Worm (Caenorhabditis elegans) whole organism, L4 larva: ENCODE data around the gene pmp-3.

Source experiments
- F44E2.7 ChIP-seq: fragments of 200-800 bp; sonication (Bioruptor generic); IDR thresholded peaks from 2 replicates; pipeline ENCODE4 v2.1.2; 2022; ENCODE audit warnings: missing genetic modification characterization, missing compliant biosample characterization
- R02D3.7 ChIP-seq: fragments of 150-350 bp; sonication (generic microtip); optimal IDR thresholded peaks from 3 replicates; lab custom pipeline; 2014; ENCODE audit warnings: missing biosample characterization, missing genetic modification characterization
- T20F7.1 ChIP-seq: fragments of 200-800 bp; sonication (Bioruptor generic); optimal IDR thresholded peaks from 2 replicates; lab custom pipeline; 2018; ENCODE audit warnings: mild to moderate bottlenecking, missing genetic modification characterization, missing compliant biosample characterization
- ZK337.2 ChIP-seq: fragments of 200-800 bp; sonication (Bioruptor generic); IDR thresholded peaks from 2 replicates; pipeline ENCODE4 v1.3.6; 2022; ENCODE audit warnings: missing genetic modification reagents, missing genetic modification characterization, missing compliant biosample characterization
- aha-1 ChIP-seq: fragments of 150-350 bp; peaks from one replicate; lab custom pipeline; 2014; ENCODE audit warnings: missing biosample characterization, missing genetic modification characterization
- aly-2 ChIP-seq: sonication (generic microtip); optimal IDR thresholded peaks from 2 replicates; lab custom pipeline; 2018; ENCODE audit warnings: missing biosample characterization, missing genetic modification characterization
- attf-4 ChIP-seq: sonication (generic microtip); optimal IDR thresholded peaks from 3 replicates; lab custom pipeline; 2017; ENCODE audit warnings: missing biosample characterization, missing genetic modification characterization
- cey-2 ChIP-seq: sonication (generic microtip); optimal IDR thresholded peaks from 3 replicates; lab custom pipeline; 2017; ENCODE audit warnings: missing genetic modification characterization, mild to moderate bottlenecking, missing compliant biosample characterization, antibody characterized with exemption, borderline replicate concordance; ENCODE audit not compliant: insufficient read depth
- daf-12 ChIP-seq: fragments of 150-350 bp; optimal IDR thresholded peaks from 2 replicates; lab custom pipeline; 2014; ENCODE audit warnings: missing biosample characterization, missing genetic modification reagents, missing genetic modification characterization
- dpl-1 ChIP-seq: fragments of 150-350 bp; optimal IDR thresholded peaks from 2 replicates; lab custom pipeline; 2014; ENCODE audit warnings: missing biosample characterization, missing genetic modification reagents, missing genetic modification characterization
- duxl-1 ChIP-seq: sonication (generic microtip); optimal IDR thresholded peaks from 2 replicates; lab custom pipeline; 2016; ENCODE audit warnings: mild to moderate bottlenecking, missing genetic modification characterization, moderate library complexity, missing compliant biosample characterization; ENCODE audit not compliant: poor library complexity
- dve-1 ChIP-seq: sonication (generic microtip); optimal IDR thresholded peaks from 2 replicates; lab custom pipeline; 2017; ENCODE audit warnings: antibody characterized with exemption, mild to moderate bottlenecking, missing genetic modification characterization, missing compliant biosample characterization; ENCODE audit not compliant: insufficient read depth
- hlh-30 ChIP-seq: sonication (generic microtip); optimal IDR thresholded peaks from 2 replicates; lab custom pipeline; 2017; ENCODE audit warnings: antibody characterized with exemption, mild to moderate bottlenecking, missing genetic modification characterization, missing compliant biosample characterization; ENCODE audit not compliant: insufficient read depth
- jun-1 ChIP-seq: fragments of 150-350 bp; optimal IDR thresholded peaks from 2 replicates; lab custom pipeline; 2014; ENCODE audit warnings: missing biosample characterization, missing genetic modification reagents, missing genetic modification characterization
- lin-15B ChIP-seq: fragments of 150-350 bp; sonication (generic microtip); optimal IDR thresholded peaks from 3 replicates; lab custom pipeline; 2014; ENCODE audit warnings: missing biosample characterization, missing genetic modification characterization
- lin-38 ChIP-seq: fragments of 200-800 bp; sonication (Bioruptor generic); IDR thresholded peaks from 2 replicates; pipeline ENCODE4 v1.3.6; 2022; ENCODE audit warnings: missing genetic modification reagents, missing genetic modification characterization, missing compliant biosample characterization
- lin-39 ChIP-seq: fragments of 150-350 bp; optimal IDR thresholded peaks from 2 replicates; lab custom pipeline; 2014; ENCODE audit warnings: missing biosample characterization, missing genetic modification reagents, missing genetic modification characterization
- lir-3 ChIP-seq: sonication (generic microtip); optimal IDR thresholded peaks from 2 replicates; lab custom pipeline; 2016; ENCODE audit warnings: mild to moderate bottlenecking, missing genetic modification characterization, missing compliant biosample characterization
- lsy-2 ChIP-seq, 2 experiments: fragments of 150-350 bp in 1 of 2; sonication (generic microtip) in 1 of 2; optimal IDR thresholded peaks; 2 replicates each; lab custom pipeline; 2014 to 2017; ENCODE audit warnings: missing biosample characterization in 2 of 2, missing genetic modification characterization in 2 of 2
- mdl-1 ChIP-seq, 2 experiments: fragments of 150-350 bp in 1 of 2; sonication (generic microtip) in 1 of 2; optimal IDR thresholded peaks; 2 replicates each; lab custom pipeline; 2014 to 2017; ENCODE audit warnings: missing biosample characterization in 2 of 2, missing genetic modification characterization in 2 of 2
- mep-1 ChIP-seq: fragments of 150-350 bp; sonication (generic microtip); optimal IDR thresholded peaks from 3 replicates; lab custom pipeline; 2014; ENCODE audit warnings: missing biosample characterization, missing genetic modification characterization
- mes-2 ChIP-seq: sonication (generic microtip); optimal IDR thresholded peaks from 2 replicates; lab custom pipeline; 2016; ENCODE audit warnings: missing genotype, mild to moderate bottlenecking, missing genetic modification characterization, missing compliant biosample characterization; ENCODE audit not compliant: poor library complexity, severe bottlenecking
- nhr-25 ChIP-seq: sonication (generic microtip); optimal IDR thresholded peaks from 2 replicates; lab custom pipeline; 2017; ENCODE audit warnings: missing genetic modification characterization, mild to moderate bottlenecking, missing compliant biosample characterization, antibody characterized with exemption, moderate library complexity, borderline replicate concordance; ENCODE audit not compliant: insufficient read depth
- nhr-48 ChIP-seq: sonication (generic microtip); optimal IDR thresholded peaks from 2 replicates; lab custom pipeline; 2016; ENCODE audit warnings: mild to moderate bottlenecking, missing genetic modification characterization, missing compliant biosample characterization
- nhr-6 ChIP-seq: fragments of 150-350 bp; optimal IDR thresholded peaks from 2 replicates; lab custom pipeline; 2014; ENCODE audit warnings: missing biosample characterization, missing genetic modification characterization
- nhr-77 ChIP-seq: fragments of 150-350 bp; optimal IDR thresholded peaks from 2 replicates; lab custom pipeline; 2014; ENCODE audit warnings: missing biosample characterization, missing genetic modification characterization
- pqm-1 ChIP-seq: sonication (generic microtip); optimal IDR thresholded peaks from 2 replicates; lab custom pipeline; 2017; ENCODE audit warnings: missing biosample characterization, missing genetic modification characterization
- rbr-2 ChIP-seq: sonication (generic microtip); optimal IDR thresholded peaks from 2 replicates; lab custom pipeline; 2016; ENCODE audit warnings: missing genotype, missing genetic modification characterization, missing compliant biosample characterization
- snpc-4 ChIP-seq: fragments of 150-350 bp; optimal IDR thresholded peaks from 2 replicates; lab custom pipeline; 2014; ENCODE audit warnings: missing biosample characterization, missing genetic modification characterization
- tag-97 ChIP-seq: fragments of 200-800 bp; sonication (Bioruptor generic); IDR thresholded peaks from 2 replicates; pipeline ENCODE4 v1.3.6; 2022; ENCODE audit warnings: missing genetic modification characterization, missing compliant biosample characterization
- tra-1 ChIP-seq: fragments of 200-800 bp; sonication (Bioruptor generic); IDR thresholded peaks from 2 replicates; pipeline ENCODE4 v1.3.6; 2022; ENCODE audit warnings: missing genetic modification reagents, missing genetic modification characterization, missing compliant biosample characterization
- unc-62 ChIP-seq, 3 experiments: fragments of 150-350 bp in 1 of 3; sonication (generic microtip); optimal IDR thresholded peaks in 2 of 3; peaks in 1 of 3; 1 replicate in 1 of 3; 2 replicates in 2 of 3; lab custom pipeline; 2014 to 2017; ENCODE audit warnings: missing biosample characterization in 3 of 3, missing genetic modification characterization in 3 of 3, missing genetic modification reagents in 3 of 3, missing genotype in 1 of 3
- zag-1 ChIP-seq: fragments of 150-350 bp; optimal IDR thresholded peaks from 2 replicates; lab custom pipeline; 2014; ENCODE audit warnings: missing biosample characterization, missing genetic modification characterization
- zfp-2 ChIP-seq: sonication (generic microtip); optimal IDR thresholded peaks from 2 replicates; lab custom pipeline; 2016; ENCODE audit warnings: mild to moderate bottlenecking, missing genetic modification characterization, missing compliant biosample characterization
- zfp-3 ChIP-seq: fragments of 200-800 bp; sonication (Bioruptor generic); conservative IDR thresholded peaks from 2 replicates; pipeline ENCODE4 v1.3.6; 2022; ENCODE audit warnings: missing genetic modification reagents, missing genetic modification characterization, missing compliant biosample characterization
- zip-11 ChIP-seq: fragments of 200-800 bp; sonication (Bioruptor generic); IDR thresholded peaks from 2 replicates; pipeline ENCODE4 v1.3.6; 2022; ENCODE audit warnings: missing genetic modification characterization, missing compliant biosample characterization
- ztf-11 ChIP-seq: fragments of 150-350 bp; optimal IDR thresholded peaks from 2 replicates; lab custom pipeline; 2014; ENCODE audit warnings: missing biosample characterization, missing genetic modification characterization
- ztf-7 ChIP-seq: fragments of 150-350 bp; optimal IDR thresholded peaks from 2 replicates; lab custom pipeline; 2014; ENCODE audit warnings: missing biosample characterization, missing genetic modification characterization

pmp-3 gene

ce11 chrV:14603755-14604154 is 42.8 kb upstream of the pmp-3 start:
- TF ChIP-seq T20F7.1 (GFP tag; lab: Kevin White, UChicago), result no peak

ce11 chrV:14609643-14610042 is 36.9 kb upstream of the pmp-3 start, which contains the start of gene R11H6.4:
Gene R11H6.4 (plus strand): TSS chrV:14609943.
- TF ChIP-seq T20F7.1 (GFP tag; lab: Kevin White, UChicago) (no peak), R02D3.7 (tag; lab: Kevin White, UChicago) (no peak), ZK337.2 (no peak), aly-2 (tag; lab: Kevin White, UChicago) (no peak), hlh-30 (tag; lab: Kevin White, UChicago) (no peak)

- TF ChIP-seq nhr-77 (tag; lab: Kevin White, UChicago) (no peak), aha-1 (tag; lab: Kevin White, UChicago) (peak; percentile 57), nhr-48 (tag; lab: Kevin White, UChicago) (no peak)
Observed at ce11 chrV:14610781-14611180, 35.8 kb upstream of the pmp-3 start.

ce11 chrV:14612168-14612567 is 34.4 kb upstream of the pmp-3 start, which contains the start of the genes R11H6.5 and ccnk-1:
Gene R11H6.5 (minus strand): TSS chrV:14612222.
Gene ccnk-1 (plus strand): TSS chrV:14612548.
- TF ChIP-seq dpl-1 (peak; percentile 49), lsy-2 (tag; optimal IDR thresholded peaks at IDR 0.05; lab: Kevin White, UChicago) (peak; percentile 90 to 99), aha-1 (tag; lab: Kevin White, UChicago) (no peak), zip-11 (GFP tag; lab: Robert Waterston, UW) (no peak), tag-97 (no peak), mep-1 (tag; lab: Kevin White, UChicago) (peak; percentile 42), ztf-7 (tag; lab: Kevin White, UChicago) (no peak), lin-38 (GFP tag; lab: Robert Waterston, UW) (peak; percentile 9; the same call in 1 of the 2 replicates), dve-1 (tag; lab: Kevin White, UChicago) (peak; percentile 30), nhr-6 (tag; lab: Kevin White, UChicago) (peak; percentile 84), rbr-2 (peak; percentile 18), hlh-30 (tag; lab: Kevin White, UChicago) (peak; percentile 43), ztf-11 (tag; lab: Kevin White, UChicago) (no peak), daf-12 (tag; lab: Kevin White, UChicago) (no peak), unc-62 (GFP tag; optimal IDR thresholded peaks at IDR 0.05 in 1 of 2; lab: Kevin White, UChicago) (peak in 1 of 2 experiments; percentile 4), unc-62 (tag; optimal IDR thresholded peaks at IDR 0.05; lab: Kevin White, UChicago) (no peak), zfp-2 (tag; lab: Kevin White, UChicago) (no peak), mes-2 (tag; lab: Kevin White, UChicago) (peak; percentile 69)

- no peak for TF ChIP-seq tra-1
- no peak for TF ChIP-seq nhr-25
- TF ChIP-seq snpc-4, result no peak
- TF ChIP-seq zfp-3 (GFP tag; lab: Robert Waterston, UW), result no peak
- no peak for TF ChIP-seq duxl-1 (tag; lab: Kevin White, UChicago)
- TF ChIP-seq ZK337.2, result no peak
- no peak for TF ChIP-seq attf-4 (tag; lab: Kevin White, UChicago)
- no peak for TF ChIP-seq lir-3 (tag; lab: Kevin White, UChicago)
- no peak for TF ChIP-seq zag-1
- no peak for TF ChIP-seq lin-15B (tag; lab: Kevin White, UChicago)
- TF ChIP-seq tag-97, result no peak
- TF ChIP-seq zip-11 (GFP tag; lab: Robert Waterston, UW), result no peak
- TF ChIP-seq mdl-1 (tag; optimal IDR thresholded peaks at IDR 0.05; lab: Kevin White, UChicago), result no peak
- no peak for TF ChIP-seq cey-2 (tag; lab: Kevin White, UChicago)
- no peak for TF ChIP-seq lin-39
- TF ChIP-seq F44E2.7 (GFP tag; lab: Robert Waterston, UW), result no peak
- TF ChIP-seq R02D3.7 (tag; lab: Kevin White, UChicago), result no peak
- no peak for TF ChIP-seq T20F7.1 (GFP tag; lab: Kevin White, UChicago)
- TF ChIP-seq pqm-1 (tag; lab: Kevin White, UChicago), result no peak
- TF ChIP-seq jun-1 (tag; lab: Kevin White, UChicago), result no peak
Observed at ce11 chrV:14614454-14614853, 32.1 kb upstream of the pmp-3 start.
